Fruit fly (Drosophila melanogaster): ENCODE data around the gene CG7276.

- no peak for TF ChIP-seq EcR (GFP tag; optimal IDR thresholded peaks at IDR 0.05)
- no peak for TF ChIP-seq CG32121 (GFP tag; IDR thresholded peaks at IDR 0.05)
- no peak for TF ChIP-seq CG9948 (tag; optimal IDR thresholded peaks at IDR 0.05)
- TF ChIP-seq Pif1A (GFP tag; optimal IDR thresholded peaks at IDR 0.05) = no peak
- no peak for TF ChIP-seq Pif1B (GFP tag; optimal IDR thresholded peaks at IDR 0.05)
- no peak for TF ChIP-seq D1 (tag; optimal IDR thresholded peaks at IDR 0.05)
- no peak for TF ChIP-seq CG14655 (GFP tag; optimal IDR thresholded peaks at IDR 0.05)
Measured at dm6 chr3L:15531423-15532325, 33.7 kb downstream of the CG7276 start, which contains the start of gene CG43248.
